Fruit fly (Drosophila melanogaster): ENCODE results near the gene Gr64f.

DNA sequence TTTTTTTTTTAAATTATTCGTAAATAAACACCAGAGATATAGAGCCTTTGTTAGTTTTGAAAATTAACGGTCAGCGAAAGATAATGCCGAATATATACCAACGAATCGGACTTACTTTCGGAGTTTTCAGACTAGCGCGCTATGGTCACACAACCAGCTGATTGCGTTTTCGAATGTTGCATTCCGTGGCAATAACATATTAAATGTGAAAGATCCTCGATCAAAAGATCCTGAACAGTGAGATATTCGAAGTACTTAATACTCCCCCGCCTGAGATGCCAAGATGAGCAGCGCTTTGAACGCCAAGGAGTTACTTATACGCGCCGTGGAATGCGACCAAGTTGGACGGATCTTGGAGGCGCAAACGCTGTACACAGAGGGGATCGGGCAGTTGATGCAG lies 32.3 kb upstream of the Gr64f start, which contains the start of gene CG14985:
- no peak for TF ChIP-seq CTCF (optimal IDR thresholded peaks at IDR 0.05)
- no peak for TF ChIP-seq CG8478 (optimal IDR thresholded peaks at IDR 0.05)

Data from S2 (cell line).